Worm (Caenorhabditis elegans): Measurements from ENCODE around the gene T24A6.17.

- no peak for TF ChIP-seq mep-1 (tag; optimal IDR thresholded peaks at IDR 0.05)
- no peak for TF ChIP-seq nhr-237 (tag; optimal IDR thresholded peaks at IDR 0.05)
- no peak for TF ChIP-seq nhr-76 (tag; optimal IDR thresholded peaks at IDR 0.05)
- no peak for TF ChIP-seq unc-62 (GFP tag; optimal IDR thresholded peaks at IDR 0.05)
- no peak for TF ChIP-seq unc-39 (tag; optimal IDR thresholded peaks at IDR 0.05)
- no peak for TF ChIP-seq hlh-1 (tag; optimal IDR thresholded peaks at IDR 0.05)
- TF ChIP-seq snpc-4 (tag; optimal IDR thresholded peaks at IDR 0.05) = no peak
- TF ChIP-seq nhr-28 (tag; optimal IDR thresholded peaks at IDR 0.05) = no peak
- TF ChIP-seq elt-1 (tag; optimal IDR thresholded peaks at IDR 0.05; ENCODE audit: borderline replicate concordance, insufficient read depth) = no peak
- TF ChIP-seq lin-32 (GFP tag; optimal IDR thresholded peaks at IDR 0.05) = no peak
Measured at ce11 chrV:3586014-3586689, 21.9 kb upstream of the T24A6.17 start, which contains the start of the genes rpl-11.1 and T22F3.2.

Data from whole organism, mixed stage, embryonic.